Worm (Caenorhabditis elegans) whole organism, early embryonic: ENCODE data around the gene aakb-1.

Experiments used
- aly-1 ChIP-seq: sonication (generic microtip); optimal IDR thresholded peaks from 2 replicates; lab custom pipeline; 2016; ENCODE audit warnings: missing genetic modification characterization, missing compliant biosample characterization
- ama-1 ChIP-seq: fragments of 150-350 bp; optimal IDR thresholded peaks from 2 replicates; lab custom pipeline; 2014
- hmbx-1 ChIP-seq: sonication (generic microtip); optimal IDR thresholded peaks from 2 replicates; lab custom pipeline; 2016; ENCODE audit warnings: mild to moderate bottlenecking, missing genetic modification characterization, missing compliant biosample characterization

DNA sequence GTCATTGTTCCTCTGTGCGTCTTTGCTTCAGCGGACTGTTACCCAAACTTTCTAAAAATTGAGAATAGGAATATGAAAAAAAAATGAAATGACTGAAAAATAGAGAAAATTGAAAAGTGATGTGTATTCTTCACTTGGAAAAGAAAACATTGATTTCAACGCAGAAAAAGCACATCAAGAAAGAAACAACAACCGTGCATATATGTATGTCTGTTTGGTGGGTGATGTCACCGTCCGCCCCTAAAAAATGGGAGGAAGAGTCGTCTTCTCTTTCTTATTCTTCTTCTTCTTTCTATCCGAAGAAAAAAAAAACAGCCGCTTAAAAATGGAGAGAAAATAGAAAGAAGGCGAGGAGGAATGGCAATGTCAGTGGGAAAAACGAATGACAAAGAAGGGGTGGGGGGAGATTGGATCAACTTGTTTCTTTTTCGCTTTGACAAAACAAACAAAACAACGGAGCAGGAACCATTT, 15.0 kb downstream of the aakb-1 start, which contains the start of gene nkb-3:
- no peak for TF ChIP-seq hmbx-1 (tag; lab: Kevin White, UChicago)
- TF ChIP-seq aly-1 (tag; lab: Kevin White, UChicago), result no peak
- TF ChIP-seq ama-1 (lab: Kevin White, UChicago), result no peak
